Worm (Caenorhabditis elegans) whole organism, late embryonic: ENCODE measurements around the gene F47C12.6.

Source experiments
- C08G9.2 ChIP-seq: sonication (generic microtip); optimal IDR thresholded peaks from 2 replicates; lab custom pipeline; 2016; ENCODE audit warnings: mild to moderate bottlenecking, missing genetic modification characterization, moderate library complexity, missing compliant biosample characterization
- ceh-48 ChIP-seq: sonication (generic microtip); optimal IDR thresholded peaks from 2 replicates; lab custom pipeline; 2016; ENCODE audit warnings: missing genetic modification characterization, inconsistent platforms, missing compliant biosample characterization
- ceh-9 ChIP-seq: sonication (generic microtip); optimal IDR thresholded peaks from 2 replicates; lab custom pipeline; 2016; ENCODE audit warnings: mild to moderate bottlenecking, missing genetic modification characterization, inconsistent platforms, missing compliant biosample characterization
- pha-2 ChIP-seq: sonication (generic microtip); optimal IDR thresholded peaks from 2 replicates; lab custom pipeline; 2017; ENCODE audit warnings: mild to moderate bottlenecking, missing genetic modification characterization, missing compliant biosample characterization
- syd-9 ChIP-seq: sonication (generic microtip); optimal IDR thresholded peaks from 2 replicates; lab custom pipeline; 2016; ENCODE audit warnings: mild to moderate bottlenecking, missing genetic modification characterization, moderate library complexity, missing compliant biosample characterization

DNA sequence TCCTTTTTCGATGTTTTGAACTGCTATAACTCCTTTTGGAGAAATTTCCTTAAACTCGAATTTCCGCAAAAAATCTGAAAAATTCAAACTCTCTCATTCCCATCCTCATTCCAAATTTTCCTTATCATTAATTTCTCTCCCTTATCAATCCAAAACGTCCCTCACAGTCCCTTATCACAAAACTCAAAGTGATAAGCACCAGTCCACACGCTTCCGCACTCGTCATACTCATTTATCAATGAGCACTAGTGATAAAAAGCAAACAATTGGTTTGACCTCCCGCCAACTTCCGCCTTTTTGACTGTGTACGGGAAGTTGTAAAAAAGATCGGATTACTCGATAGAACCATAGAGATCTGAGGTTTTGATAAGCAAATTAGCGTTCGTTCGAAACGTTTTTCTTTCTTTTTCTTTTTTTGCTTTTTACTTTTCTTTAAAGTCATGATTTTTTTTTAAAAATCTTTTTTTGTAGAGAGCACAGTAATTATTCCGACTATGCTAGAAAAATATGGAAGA lies 4.5 kb downstream of the F47C12.6 start, which contains the start of gene clec-78:
- no peak for TF ChIP-seq C08G9.2
- TF ChIP-seq ceh-9: no peak
- no peak for TF ChIP-seq syd-9 (tag; lab: Kevin White, UChicago)
- no peak for TF ChIP-seq ceh-48 (tag; lab: Kevin White, UChicago)
- no peak for TF ChIP-seq pha-2 (tag; lab: Kevin White, UChicago)
